Worm (Caenorhabditis elegans) whole organism, L4/young adult: ENCODE measurements around the gene srbc-1.

Experiments used
- W03F9.2 ChIP-seq: fragments of 150-350 bp; optimal IDR thresholded peaks from 2 replicates; lab custom pipeline; 2014; ENCODE audit warnings: missing biosample characterization, missing genetic modification characterization
- dao-5 ChIP-seq: sonication (generic microtip); optimal IDR thresholded peaks from 2 replicates; lab custom pipeline; 2016; ENCODE audit warnings: missing genotype, missing genetic modification characterization, moderate library complexity, missing compliant biosample characterization
- him-1 ChIP-seq: sonication (generic microtip); optimal IDR thresholded peaks from 2 replicates; lab custom pipeline; 2016; ENCODE audit warnings: missing genotype, missing genetic modification reagents, missing genetic modification characterization, missing compliant biosample characterization

ce11 chrV:3301898-3302297, at the start of gene srbc-1:
- no peak for TF ChIP-seq dao-5 (tag; lab: Kevin White, UChicago)
- TF ChIP-seq him-1 (tag; lab: Kevin White, UChicago) = no peak
- TF ChIP-seq W03F9.2 (tag; lab: Kevin White, UChicago) = no peak
